Worm (Caenorhabditis elegans): ENCODE measurements around the gene W08A12.3.

DNA sequence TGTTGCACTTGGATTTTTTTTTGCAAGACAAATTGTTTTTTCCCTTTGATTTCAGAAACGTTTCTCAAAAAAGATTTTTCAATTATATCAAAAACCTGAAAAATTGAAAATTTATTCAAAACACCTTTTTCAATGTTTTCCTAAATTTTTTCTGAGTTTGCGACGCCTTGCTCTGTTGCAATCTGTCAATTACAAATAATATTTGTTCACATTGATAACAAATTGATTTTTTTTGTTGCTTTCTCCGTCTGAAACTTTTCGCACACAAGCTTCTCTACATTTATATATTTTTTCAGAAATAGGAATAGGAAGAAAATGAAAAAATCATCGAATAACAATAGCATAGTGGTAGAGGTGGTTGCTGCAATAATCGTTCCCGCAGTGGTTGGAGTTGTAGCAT, 14.2 kb upstream of the W08A12.3 start, which contains the start of gene Y39H10B.2:
- TF ChIP-seq sea-2 (GFP tag; IDR thresholded peaks at IDR 0.05) (no peak), egl-44 (GFP tag; IDR thresholded peaks at IDR 0.05) (no peak), snpc-3.4 (tag; optimal IDR thresholded peaks at IDR 0.05) (no peak), unc-62 (GFP tag; optimal IDR thresholded peaks at IDR 0.05) (no peak), T07F8.4 (tag; optimal IDR thresholded peaks at IDR 0.05) (no peak), nfya-1 (tag; optimal IDR thresholded peaks at IDR 0.05; ENCODE audit: borderline replicate concordance, insufficient read depth) (no peak), tbp1 (GFP tag; optimal IDR thresholded peaks at IDR 0.05) (no peak), hmg-20 (GFP tag; IDR thresholded peaks at IDR 0.05) (no peak), snpc-4 (GFP tag; optimal IDR thresholded peaks at IDR 0.05) (no peak), snpc-4 (tag; optimal IDR thresholded peaks at IDR 0.05) (no peak), mel-28 (tag; optimal IDR thresholded peaks at IDR 0.05; ENCODE audit: borderline replicate concordance) (no peak), T26A5.8 (tag; optimal IDR thresholded peaks at IDR 0.05) (no peak), B0019.2 (GFP tag; conservative IDR thresholded peaks at IDR 0.05) (no peak)
